Worm (Caenorhabditis elegans): ENCODE results near the gene sel-8.

DNA sequence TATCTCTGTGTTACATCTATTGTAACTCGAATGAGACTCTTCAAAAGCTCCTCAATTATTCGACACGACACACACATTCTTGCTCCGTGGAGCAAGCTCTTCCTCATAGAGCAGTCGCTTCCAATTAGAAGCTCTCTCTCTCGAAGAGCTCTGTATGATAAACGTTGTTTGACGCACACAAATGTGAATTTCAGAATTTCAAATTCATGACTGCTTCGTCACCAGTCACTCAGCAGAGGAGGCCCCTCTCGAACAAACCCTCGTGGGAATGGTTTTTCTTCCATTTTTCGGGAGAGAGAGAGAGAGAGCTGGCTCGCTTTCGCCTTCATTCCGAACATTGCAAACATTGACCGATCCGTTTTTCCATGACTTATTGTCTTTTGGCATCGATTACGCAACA lies 5.4 kb upstream of the sel-8 start:
- TF ChIP-seq attf-3 (GFP tag; conservative IDR thresholded peaks at IDR 0.05) = no peak
- TF ChIP-seq him-1 (tag; optimal IDR thresholded peaks at IDR 0.05) = no peak
- TF ChIP-seq K12H6.12 (tag; optimal IDR thresholded peaks at IDR 0.05) = no peak
- TF ChIP-seq zfh-2 (GFP tag; conservative IDR thresholded peaks at IDR 0.05) = no peak
- no peak for TF ChIP-seq bed-2 (GFP tag; IDR thresholded peaks at IDR 0.05)

Data from whole organism, young adult.